Worm (Caenorhabditis elegans) whole organism, L3 larva: ENCODE results near the gene rpt-2.

Source experiments
- daf-12 ChIP-seq: fragments of 150-350 bp; optimal IDR thresholded peaks from 2 replicates; lab custom pipeline; 2014; ENCODE audit warnings: missing biosample characterization, missing genetic modification reagents, missing genetic modification characterization
- elt-2 ChIP-seq: sonication (generic microtip); optimal IDR thresholded peaks from 2 replicates; lab custom pipeline; 2016; ENCODE audit warnings: missing genetic modification reagents, mild to moderate bottlenecking, missing genetic modification characterization, missing compliant biosample characterization
- mdl-1 ChIP-seq: fragments of 150-350 bp; optimal IDR thresholded peaks from 2 replicates; lab custom pipeline; 2014; ENCODE audit warnings: missing biosample characterization, missing genetic modification characterization
- nhr-11 ChIP-seq: fragments of 150-350 bp; optimal IDR thresholded peaks from 2 replicates; lab custom pipeline; 2014; ENCODE audit warnings: missing biosample characterization, missing genetic modification characterization
- ztf-4 ChIP-seq: fragments of 150-350 bp; optimal IDR thresholded peaks from 2 replicates; lab custom pipeline; 2014; ENCODE audit warnings: missing biosample characterization, missing genetic modification characterization

DNA sequence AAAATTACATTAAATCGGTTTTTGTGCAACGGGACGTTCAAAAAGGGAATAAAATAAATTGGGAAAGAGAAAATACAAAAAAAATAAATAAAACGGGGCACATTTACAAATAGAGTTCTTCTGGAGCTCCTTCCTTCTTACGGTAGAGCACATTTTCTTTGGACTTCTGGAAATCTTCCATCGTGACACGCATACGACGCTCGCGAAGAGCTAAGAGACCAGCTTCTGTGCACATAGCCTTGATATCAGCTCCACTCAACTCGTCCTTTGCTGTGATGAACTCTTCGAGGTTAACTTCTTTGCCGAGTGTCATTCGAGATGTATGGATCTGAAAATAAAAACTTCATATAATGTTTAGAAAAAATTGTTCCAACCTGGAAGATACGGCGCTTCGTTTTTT is 1.4 kb downstream of the rpt-2 start:
- TF ChIP-seq nhr-11 (tag; lab: Kevin White, UChicago) = no peak
- TF ChIP-seq mdl-1 = no peak
- no peak for TF ChIP-seq ztf-4
- no peak for TF ChIP-seq elt-2 (tag; lab: Kevin White, UChicago)
- no peak for TF ChIP-seq daf-12 (tag; lab: Kevin White, UChicago)
